Worm (Caenorhabditis elegans): ENCODE results near the gene mrps-18C.

mrps-18C gene

DNA sequence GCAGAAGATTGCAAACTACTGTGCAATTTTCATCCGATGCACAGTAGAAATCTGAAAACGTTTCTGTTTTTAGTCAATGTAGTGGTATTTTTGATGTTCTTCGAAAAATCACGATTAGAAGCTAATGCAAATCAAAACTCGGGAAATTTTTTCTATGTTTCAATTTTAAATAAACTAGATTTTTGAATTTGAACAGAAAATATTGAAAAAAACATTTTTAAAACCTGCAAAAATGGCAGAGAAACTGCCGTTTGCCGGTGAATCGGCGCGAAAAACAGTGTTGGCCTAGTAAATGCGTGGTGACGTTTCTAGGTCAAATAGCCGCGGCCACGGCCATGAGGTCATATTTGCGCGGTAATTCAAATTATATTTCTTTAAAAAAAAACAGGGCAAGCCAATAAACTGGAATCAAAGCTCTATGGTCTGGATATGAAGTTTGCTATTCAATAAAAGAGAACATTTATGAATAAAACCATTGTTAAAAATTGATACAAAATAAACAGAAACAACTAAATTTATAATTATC is 5.2 kb upstream of the mrps-18C start, which contains the start of gene set-2 (continued):
- TF ChIP-seq snpc-4 (GFP tag; optimal IDR thresholded peaks at IDR 0.05) (peak; percentile 16), snpc-4 (tag; optimal IDR thresholded peaks at IDR 0.05) (peak in 1 of 4 experiments; percentile 37)

- TF ChIP-seq egrh-3 (GFP tag; IDR thresholded peaks at IDR 0.05) (no peak), F33H1.4 (GFP tag; IDR thresholded peaks at IDR 0.05) (peak; percentile 56; the same call in 1 of the 2 replicates), F52B5.7 (tag; optimal IDR thresholded peaks at IDR 0.05) (no peak), lsl-1 (GFP tag; optimal IDR thresholded peaks at IDR 0.05) (peak; percentile 66)
Measured at ce11 chrIII:4932203-4932699, 3.1 kb upstream of the mrps-18C start, which contains the start of the genes C26E6.12 and eri-9. Gene C26E6.12 (minus strand): TSS chrIII:4932253. Gene eri-9 (plus strand): TSS chrIII:4932450.

ce11 chrIII:4937022-4937421 is 1.6 kb downstream of the mrps-18C start, which contains the start of gene fsn-1:
Gene fsn-1 (plus strand): TSS chrIII:4937322.
- 0 out of 2 replicates have a peak, but pooled peaks have one; percentile 21 for TF ChIP-seq Y53G8AR.9 (GFP tag; conservative IDR thresholded peaks at IDR 0.05)
- no peak for TF ChIP-seq zim-3 (tag; optimal IDR thresholded peaks at IDR 0.05)
- no peak for TF ChIP-seq hmg-20 (GFP tag; IDR thresholded peaks at IDR 0.05)
- TF ChIP-seq dpff-1 (tag; optimal IDR thresholded peaks at IDR 0.05): no peak
- TF ChIP-seq madf-6 (GFP tag; IDR thresholded peaks at IDR 0.05): 0 out of 2 replicates have a peak, but pooled peaks have one; percentile 37
- TF ChIP-seq let-526 (GFP tag; IDR thresholded peaks at IDR 0.05): no peak
- TF ChIP-seq hlh-12 (tag; optimal IDR thresholded peaks at IDR 0.05): no peak
- TF ChIP-seq F49E8.2 (tag; optimal IDR thresholded peaks at IDR 0.05; ENCODE audit: insufficient read depth): no peak

- TF ChIP-seq Y53G8AR.9 (GFP tag; conservative IDR thresholded peaks at IDR 0.05) (0 out of 2 replicates have a peak, but pooled peaks have one; percentile 17), cebp-2 (GFP tag; IDR thresholded peaks at IDR 0.05) (no peak)
Measured at ce11 chrIII:4939267-4939666, 3.9 kb downstream of the mrps-18C start, which contains the start of gene rpb-2. Gene rpb-2 (plus strand): TSS chrIII:4939567.

ce11 chrIII:4944213-4944612 is 8.8 kb downstream of the mrps-18C start, which contains the start of gene ntl-9:
Gene ntl-9 (plus strand): TSS chrIII:4944513.
- TF ChIP-seq ceh-79 (tag; optimal IDR thresholded peaks at IDR 0.05) (no peak), chd-7 (tag; optimal IDR thresholded peaks at IDR 0.05) (no peak), snpc-1.3 (tag; optimal IDR thresholded peaks at IDR 0.05; ENCODE audit: insufficient read depth) (no peak), ceh-58 (GFP tag; IDR thresholded peaks at IDR 0.05) (no peak), lag-1 (GFP tag; IDR thresholded peaks at IDR 0.05) (no peak), repo-1 (tag; optimal IDR thresholded peaks at IDR 0.05) (no peak), hmg-1.2 (GFP tag; IDR thresholded peaks at IDR 0.05) (no peak), akir-1 (GFP tag; optimal IDR thresholded peaks at IDR 0.05) (no peak)

DNA sequence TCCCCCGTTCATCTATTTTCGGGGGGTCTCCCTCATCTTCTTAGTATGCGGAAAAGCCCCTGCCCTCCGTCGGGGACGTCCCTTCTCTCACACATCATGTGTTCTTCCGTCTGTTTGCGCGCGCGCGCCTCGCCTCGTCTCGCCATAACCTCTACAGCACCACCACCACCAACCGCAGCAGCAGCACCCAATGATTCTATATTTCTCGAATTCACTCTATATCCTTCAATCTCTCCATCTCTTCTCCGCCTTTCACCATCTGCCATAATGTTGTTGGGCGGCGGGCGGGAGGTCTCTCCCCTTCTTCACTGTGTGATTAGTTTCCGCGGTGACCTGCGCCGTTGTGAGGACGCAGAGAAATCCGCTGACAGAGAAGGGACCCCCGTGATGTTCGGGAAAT is 12.0 kb downstream of the mrps-18C start:
- TF ChIP-seq madf-6 (GFP tag; IDR thresholded peaks at IDR 0.05): peak; percentile 45
- peak; percentile 20 for TF ChIP-seq fkh-3 (tag; optimal IDR thresholded peaks at IDR 0.05)
- TF ChIP-seq egrh-3 (GFP tag; IDR thresholded peaks at IDR 0.05): peak; percentile 71
- TF ChIP-seq C17E4.6 (GFP tag; IDR thresholded peaks at IDR 0.05): 0 out of 2 replicates have a peak, but pooled peaks have one; percentile 20
- TF ChIP-seq egl-18 (GFP tag; IDR thresholded peaks at IDR 0.05): no peak
- no peak for TF ChIP-seq nhr-90 (tag; optimal IDR thresholded peaks at IDR 0.05)
- peak; percentile 50 for TF ChIP-seq ceh-100 (GFP tag; IDR thresholded peaks at IDR 0.05)
- peak; percentile 87 for TF ChIP-seq zfh-2 (GFP tag; conservative IDR thresholded peaks at IDR 0.05)
- no peak for TF ChIP-seq bed-2 (GFP tag; IDR thresholded peaks at IDR 0.05)
- TF ChIP-seq him-1 (tag; optimal IDR thresholded peaks at IDR 0.05): peak; percentile 5
- TF ChIP-seq nfya-1 (tag; optimal IDR thresholded peaks at IDR 0.05; ENCODE audit: borderline replicate concordance, insufficient read depth): no peak
- TF ChIP-seq rcor-1 (GFP tag; IDR thresholded peaks at IDR 0.05): 0 out of 2 replicates have a peak, but pooled peaks have one; percentile 15
- TF ChIP-seq pbrm-1 (GFP tag; IDR thresholded peaks at IDR 0.05): 0 out of 2 replicates have a peak, but pooled peaks have one; percentile 35
- 0 out of 2 replicates have a peak, but pooled peaks have one; percentile 8 for TF ChIP-seq F33H1.4 (GFP tag; IDR thresholded peaks at IDR 0.05)
- TF ChIP-seq nfyb-1 (GFP tag; IDR thresholded peaks at IDR 0.05): no peak
- TF ChIP-seq chd-7 (tag; optimal IDR thresholded peaks at IDR 0.05): peak; percentile 56
- TF ChIP-seq ztf-6 (GFP tag; IDR thresholded peaks at IDR 0.05): peak; percentile 11; the same call in 1 of the 2 replicates
- TF ChIP-seq lin-26 (GFP tag; IDR thresholded peaks at IDR 0.05): peak; percentile 48; the same call in 1 of the 2 replicates
- TF ChIP-seq ztf-28 (GFP tag; IDR thresholded peaks at IDR 0.05): 0 out of 2 replicates have a peak, but pooled peaks have one; percentile 21

Measured in whole organism, young adult.